Worm (Caenorhabditis elegans): ENCODE measurements around the gene T27E7.5.

DNA sequence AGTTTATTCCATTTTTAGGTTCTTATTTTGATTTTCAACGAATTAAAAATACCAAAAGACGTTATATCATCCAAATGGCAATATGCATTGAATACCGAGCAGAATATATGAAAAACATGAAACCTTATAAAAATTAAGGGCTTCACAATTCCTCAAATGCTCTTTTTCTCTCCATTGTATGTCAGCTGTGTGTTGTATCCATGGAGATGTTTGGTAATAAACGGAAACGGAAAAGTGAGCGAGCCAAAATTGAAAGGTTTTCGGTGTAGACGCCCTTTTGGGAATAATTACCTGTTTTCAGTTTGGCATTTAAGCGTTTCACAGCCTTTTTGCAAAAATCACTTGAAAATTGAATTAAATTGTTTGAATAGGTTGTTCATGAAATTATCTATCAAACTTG is 20.7 kb downstream of the T27E7.5 start:
- no peak for TF ChIP-seq tbx-9 (tag; optimal IDR thresholded peaks at IDR 0.05; ENCODE audit: borderline replicate concordance)
- no peak for TF ChIP-seq unc-62 (GFP tag; optimal IDR thresholded peaks at IDR 0.05)
- TF ChIP-seq sptf-2 (GFP tag; optimal IDR thresholded peaks at IDR 0.05), result no peak
- no peak for TF ChIP-seq zfh-2 (GFP tag; conservative IDR thresholded peaks at IDR 0.05)
- TF ChIP-seq chd-7 (tag; optimal IDR thresholded peaks at IDR 0.05), result no peak
- no peak for TF ChIP-seq snpc-4 (GFP tag; optimal IDR thresholded peaks at IDR 0.05)
- TF ChIP-seq snpc-4 (tag; optimal IDR thresholded peaks at IDR 0.05), result no peak

All from whole organism, young adult.